Worm (Caenorhabditis elegans) whole organism, mixed stage, embryonic: ENCODE results near the gene rab-3.
A peak's percentile ranks its signal among the peaks of the same experiment; 100 is the strongest.

Source experiments
- M03D4.4 ChIP-seq: sonication (generic microtip); optimal IDR thresholded peaks from 2 replicates; lab custom pipeline; 2017; ENCODE audit warnings: mild to moderate bottlenecking, missing genetic modification characterization, missing compliant biosample characterization
- bed-3 ChIP-seq: fragments of 200-800 bp; sonication (Bioruptor generic); optimal IDR thresholded peaks from 3 replicates; lab custom pipeline; 2018; ENCODE audit warnings: mild to moderate bottlenecking, missing genetic modification characterization, moderate library complexity, missing compliant biosample characterization
- blmp-1 ChIP-seq: fragments of 150-350 bp; optimal IDR thresholded peaks from 2 replicates; lab custom pipeline; 2014; ENCODE audit warnings: missing biosample characterization, missing genetic modification characterization
- ceh-39 ChIP-seq: fragments of 150-350 bp; optimal IDR thresholded peaks from 2 replicates; lab custom pipeline; 2014; ENCODE audit warnings: missing biosample characterization, missing genetic modification characterization
- ceh-43 ChIP-seq: fragments of 200-800 bp; sonication (Bioruptor generic); optimal IDR thresholded peaks from 2 replicates; lab custom pipeline; 2018; ENCODE audit warnings: mild to moderate bottlenecking, missing genetic modification characterization, moderate library complexity, missing compliant biosample characterization
- ceh-83 ChIP-seq: fragments of 200-800 bp; sonication (Bioruptor generic); optimal IDR thresholded peaks from 2 replicates; lab custom pipeline; 2018; ENCODE audit warnings: mild to moderate bottlenecking, missing genetic modification characterization, missing compliant biosample characterization
- ces-1 ChIP-seq: fragments of 150-350 bp; optimal IDR thresholded peaks from 2 replicates; lab custom pipeline; 2014; ENCODE audit warnings: missing biosample characterization, missing genetic modification reagents, missing genetic modification characterization
- drap-1 ChIP-seq: fragments of 200-800 bp; sonication (Bioruptor generic); optimal IDR thresholded peaks from 3 replicates; lab custom pipeline; 2018; ENCODE audit warnings: mild to moderate bottlenecking, missing genetic modification characterization, missing compliant biosample characterization
- elt-1 ChIP-seq: sonication (generic microtip); optimal IDR thresholded peaks from 2 replicates; lab custom pipeline; 2017; ENCODE audit warnings: missing genetic modification characterization, mild to moderate bottlenecking, missing compliant biosample characterization, antibody characterized with exemption, moderate library complexity, borderline replicate concordance; ENCODE audit not compliant: insufficient read depth
- ham-2 ChIP-seq: fragments of 200-800 bp; sonication (Bioruptor generic); optimal IDR thresholded peaks from 2 replicates; lab custom pipeline; 2018; ENCODE audit warnings: mild to moderate bottlenecking, missing genetic modification characterization, missing compliant biosample characterization
- hlh-1 ChIP-seq: fragments of 150-350 bp; optimal IDR thresholded peaks from 2 replicates; lab custom pipeline; 2014; ENCODE audit warnings: missing biosample characterization, missing genetic modification reagents, missing genetic modification characterization
- lin-13 ChIP-seq: fragments of 150-350 bp; optimal IDR thresholded peaks from 2 replicates; lab custom pipeline; 2014; ENCODE audit warnings: missing biosample characterization, missing genetic modification characterization
- lin-32 ChIP-seq: fragments of 200-800 bp; sonication (Bioruptor generic); optimal IDR thresholded peaks from 2 replicates; lab custom pipeline; 2018; ENCODE audit warnings: mild to moderate bottlenecking, missing genetic modification characterization, missing compliant biosample characterization
- lsy-2 ChIP-seq: fragments of 150-350 bp; optimal IDR thresholded peaks from 2 replicates; lab custom pipeline; 2014; ENCODE audit warnings: missing biosample characterization, missing genetic modification characterization
- mab-5 ChIP-seq: fragments of 150-350 bp; optimal IDR thresholded peaks from 2 replicates; lab custom pipeline; 2014; ENCODE audit warnings: missing biosample characterization, missing genetic modification characterization
- mep-1 ChIP-seq: fragments of 150-350 bp; optimal IDR thresholded peaks from 2 replicates; lab custom pipeline; 2017; ENCODE audit warnings: missing biosample characterization, missing genetic modification reagents, missing genetic modification characterization, inconsistent platforms
- mls-2 ChIP-seq: sonication (generic microtip); optimal IDR thresholded peaks from 2 replicates; lab custom pipeline; 2016; ENCODE audit warnings: mild to moderate bottlenecking, missing genetic modification characterization, moderate library complexity, missing compliant biosample characterization
- nhr-2 ChIP-seq: fragments of 150-350 bp; optimal IDR thresholded peaks from 2 replicates; lab custom pipeline; 2014; ENCODE audit warnings: missing biosample characterization, missing genetic modification characterization
- nhr-76 ChIP-seq: sonication (generic microtip); optimal IDR thresholded peaks from 2 replicates; lab custom pipeline; 2017; ENCODE audit warnings: missing biosample characterization, missing genetic modification characterization
- pha-4 ChIP-seq: fragments of 150-350 bp; optimal IDR thresholded peaks from 2 replicates; lab custom pipeline; 2018; ENCODE audit warnings: missing biosample characterization, missing genetic modification reagents, missing genetic modification characterization
- sem-2 ChIP-seq: fragments of 200-800 bp; sonication (Bioruptor generic); optimal IDR thresholded peaks from 2 replicates; lab custom pipeline; 2018; ENCODE audit warnings: mild to moderate bottlenecking, missing genetic modification characterization, missing compliant biosample characterization
- snpc-4 ChIP-seq: fragments of 150-350 bp; optimal IDR thresholded peaks from 2 replicates; lab custom pipeline; 2014; ENCODE audit warnings: missing biosample characterization, missing genetic modification characterization
- sptf-1 ChIP-seq: sonication (generic microtip); optimal IDR thresholded peaks from 2 replicates; lab custom pipeline; 2017; ENCODE audit warnings: mild to moderate bottlenecking, missing genetic modification characterization, moderate library complexity, missing compliant biosample characterization
- unc-39 ChIP-seq: fragments of 150-350 bp; optimal IDR thresholded peaks from 2 replicates; lab custom pipeline; 2014; ENCODE audit warnings: missing biosample characterization, missing genetic modification characterization
- unc-62 ChIP-seq: fragments of 150-350 bp; optimal IDR thresholded peaks from 2 replicates; lab custom pipeline; 2014; ENCODE audit warnings: missing biosample characterization, missing genetic modification reagents, missing genetic modification characterization
- zip-8 ChIP-seq: fragments of 150-350 bp; optimal IDR thresholded peaks from 2 replicates; lab custom pipeline; 2014; ENCODE audit warnings: missing biosample characterization, missing genetic modification characterization
- ztf-11 ChIP-seq: fragments of 150-350 bp; optimal IDR thresholded peaks from 2 replicates; lab custom pipeline; 2014; ENCODE audit warnings: missing biosample characterization, missing genetic modification characterization

Gene rab-3

DNA sequence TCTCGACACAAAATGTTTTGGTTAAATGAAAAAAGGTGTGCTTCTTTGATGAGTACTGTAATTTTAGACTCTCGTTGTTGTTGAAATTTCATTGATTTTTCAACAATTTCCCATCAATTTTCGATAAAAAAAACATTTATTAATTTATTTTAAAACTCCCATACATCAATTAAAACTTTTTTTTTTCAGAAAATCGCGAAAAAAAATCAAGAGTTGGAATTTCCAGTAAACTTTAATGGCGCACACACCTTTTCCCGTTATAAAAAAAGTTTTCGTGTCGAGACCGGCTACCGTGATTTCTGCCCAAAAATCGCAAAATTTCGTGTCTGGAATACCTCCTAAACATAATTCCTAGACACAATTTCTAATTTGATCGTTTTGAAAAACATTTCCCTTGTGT lies 32.9 kb downstream of the rab-3 start, which contains the start of gene C25H3.14:
C25H3.14 (plus strand) TSS at position 301 of the 400 bp plus-strand sequence.
- TF ChIP-seq zip-8: no peak
- TF ChIP-seq unc-62 (GFP tag; lab: Kevin White, UChicago): no peak
- TF ChIP-seq lin-32 (GFP tag; lab: Kevin White, UChicago): no peak
- no peak for TF ChIP-seq unc-39 (tag; lab: Kevin White, UChicago)
- no peak for TF ChIP-seq pha-4 (tag; lab: Kevin White, UChicago)
- no peak for TF ChIP-seq elt-1 (tag; lab: Kevin White, UChicago)
- TF ChIP-seq nhr-76 (tag; lab: Kevin White, UChicago): no peak
- no peak for TF ChIP-seq M03D4.4 (tag; lab: Kevin White, UChicago)
- no peak for TF ChIP-seq ces-1 (GFP tag; lab: Kevin White, UChicago)
- no peak for TF ChIP-seq mab-5 (tag; lab: Kevin White, UChicago)
- TF ChIP-seq lsy-2 (tag; lab: Kevin White, UChicago): no peak
- no peak for TF ChIP-seq ceh-39 (tag; lab: Kevin White, UChicago)
- no peak for TF ChIP-seq blmp-1 (tag; lab: Kevin White, UChicago)
- no peak for TF ChIP-seq mls-2 (tag; lab: Kevin White, UChicago)
- TF ChIP-seq ham-2: no peak
- TF ChIP-seq snpc-4 (tag; lab: Kevin White, UChicago): no peak
- no peak for TF ChIP-seq sem-2 (GFP tag; lab: Kevin White, UChicago)
- no peak for TF ChIP-seq mep-1 (tag; lab: Kevin White, UChicago)
- no peak for TF ChIP-seq sptf-1 (tag; lab: Kevin White, UChicago)
- TF ChIP-seq hlh-1 (tag; lab: Kevin White, UChicago): no peak

DNA sequence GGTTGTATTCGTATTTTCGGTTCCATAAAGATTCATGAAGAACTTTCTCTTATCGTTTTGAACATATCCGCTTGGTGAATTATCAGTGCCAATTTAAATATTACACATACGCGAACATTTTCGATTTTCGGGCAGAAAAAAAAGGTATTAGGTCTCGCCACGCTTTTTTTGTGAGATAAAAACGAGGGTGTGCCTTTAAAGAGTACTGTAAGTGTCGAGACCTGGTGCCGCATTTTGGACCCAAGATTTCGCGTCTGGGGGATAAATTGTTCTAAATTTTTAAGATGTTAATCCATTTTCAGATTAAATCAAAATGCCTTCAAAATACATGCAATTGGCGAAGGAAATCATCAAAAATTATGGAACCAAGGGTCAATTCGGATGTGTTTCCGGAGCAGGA lies 33.8 kb downstream of the rab-3 start, which contains the start of gene C25H3.3:
C25H3.3 (plus strand) TSS at position 301 of the 400 bp plus-strand sequence.
- TF ChIP-seq nhr-2 (tag; lab: Kevin White, UChicago) (no peak), sptf-1 (tag; lab: Kevin White, UChicago) (no peak), ces-1 (GFP tag; lab: Kevin White, UChicago) (no peak), ceh-39 (tag; lab: Kevin White, UChicago) (no peak), mls-2 (tag; lab: Kevin White, UChicago) (no peak), zip-8 (no peak)

DNA sequence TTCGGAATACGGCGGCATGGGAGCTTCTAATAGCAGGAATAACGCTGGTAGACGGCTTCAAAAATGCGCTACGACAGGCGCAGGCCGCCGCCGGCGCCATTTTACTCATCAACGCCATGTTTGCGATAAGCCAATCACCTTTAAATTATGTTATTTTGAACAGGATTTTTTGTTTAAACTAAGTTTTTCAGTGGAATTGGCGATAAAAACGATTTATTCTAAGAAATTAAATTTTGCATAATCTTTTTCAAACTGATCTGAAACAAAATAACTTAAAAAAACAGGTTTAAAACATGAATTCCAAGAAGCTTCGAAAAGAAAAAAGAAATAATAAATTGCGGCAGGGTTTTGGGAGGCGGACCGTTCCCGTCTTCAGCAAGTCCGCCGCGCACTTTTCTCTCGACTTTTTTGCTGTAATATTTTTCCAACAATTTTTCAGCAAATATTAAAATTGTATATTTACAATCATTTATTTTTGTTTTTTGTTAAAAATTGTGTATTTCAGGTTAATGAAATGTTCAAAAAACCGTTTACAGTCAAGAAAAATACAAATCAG lies 36.4 kb downstream of the rab-3 start, which contains the start of the genes ndub-5 and eif-2D:
ndub-5 (minus strand) TSS at position 138 of the 556 bp plus-strand sequence.
eif-2D (plus strand) TSS at position 506 of the 556 bp plus-strand sequence.
- TF ChIP-seq ceh-43 (GFP tag; lab: Kevin White, UChicago): no peak
- TF ChIP-seq sem-2 (GFP tag; lab: Kevin White, UChicago): no peak
- peak; percentile 2 for TF ChIP-seq lsy-2 (tag; lab: Kevin White, UChicago)
- TF ChIP-seq nhr-2 (tag; lab: Kevin White, UChicago): no peak
- no peak for TF ChIP-seq zip-8
- peak; percentile 37 for TF ChIP-seq mep-1 (tag; lab: Kevin White, UChicago)

DNA sequence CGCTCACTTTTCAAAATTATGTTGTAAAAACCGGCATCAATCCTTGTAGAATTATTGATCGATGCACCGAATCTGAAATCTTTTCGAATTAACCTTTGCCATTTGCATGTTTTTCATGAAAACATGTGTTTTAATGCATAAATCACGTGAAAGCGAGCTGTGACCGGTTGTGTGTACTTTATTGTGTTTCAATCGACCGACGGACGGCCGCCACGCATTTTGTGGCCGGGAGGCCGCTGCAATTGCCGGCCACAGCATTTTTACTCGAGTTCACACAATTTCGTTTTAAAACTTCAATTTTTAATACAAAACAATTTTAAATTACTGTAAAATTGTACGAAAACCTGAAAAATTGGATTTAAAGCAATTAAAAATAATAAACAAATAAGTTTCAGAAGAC lies 38.7 kb downstream of the rab-3 start, which contains the start of gene C25H3.11:
C25H3.11 (minus strand) TSS at position 82 of the 400 bp plus-strand sequence.
- TF ChIP-seq lin-13: no peak
- TF ChIP-seq mep-1 (tag; lab: Kevin White, UChicago): peak; percentile 6
- TF ChIP-seq unc-39 (tag; lab: Kevin White, UChicago): no peak
- no peak for TF ChIP-seq mls-2 (tag; lab: Kevin White, UChicago)
- peak; percentile 8 for TF ChIP-seq M03D4.4 (tag; lab: Kevin White, UChicago)
- peak; percentile 12 for TF ChIP-seq nhr-2 (tag; lab: Kevin White, UChicago)
- TF ChIP-seq, all 35 proteins: peak for 3

DNA sequence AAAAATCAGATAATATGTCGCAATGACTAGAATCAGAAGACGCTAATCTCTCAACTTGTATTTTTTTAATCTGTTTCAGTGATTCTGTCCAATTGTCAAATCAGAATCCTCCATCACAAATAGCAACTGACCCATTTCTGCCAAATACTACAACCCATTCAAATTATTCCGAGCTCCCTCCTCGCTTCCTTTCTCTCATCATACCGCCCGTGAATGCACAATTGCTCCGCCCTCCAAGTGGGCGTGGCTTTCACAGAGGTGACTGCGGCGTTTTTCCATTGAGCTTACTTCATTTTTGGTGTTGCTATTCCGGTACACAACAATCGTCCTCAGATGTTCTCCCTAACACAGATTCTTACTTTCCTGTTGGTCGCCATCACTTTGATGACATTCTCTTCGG lies 47.0 kb downstream of the rab-3 start, which contains the start of gene flp-27:
flp-27 (plus strand) TSS at position 301 of the 400 bp plus-strand sequence.
- no peak for TF ChIP-seq bed-3 (GFP tag; lab: Kevin White, UChicago)
- no peak for TF ChIP-seq mab-5 (tag; lab: Kevin White, UChicago)
- no peak for TF ChIP-seq sem-2 (GFP tag; lab: Kevin White, UChicago)
- no peak for TF ChIP-seq ztf-11
- no peak for TF ChIP-seq elt-1 (tag; lab: Kevin White, UChicago)
- no peak for TF ChIP-seq ceh-39 (tag; lab: Kevin White, UChicago)
- no peak for TF ChIP-seq unc-62 (GFP tag; lab: Kevin White, UChicago)
- TF ChIP-seq drap-1 (GFP tag; lab: Kevin White, UChicago): no peak
- TF ChIP-seq ceh-83 (GFP tag; lab: Kevin White, UChicago): no peak
- TF ChIP-seq mep-1 (tag; lab: Kevin White, UChicago): no peak
- TF ChIP-seq hlh-1 (tag; lab: Kevin White, UChicago): no peak
